Fruit fly (Drosophila melanogaster) whole organism, adult: Measurements from ENCODE around the gene CG10184.

Experiments
- CG11617 ChIP-seq: fragments of 200-800 bp; sonication (Bioruptor generic); optimal IDR thresholded peaks from 2 replicates; lab custom pipeline; 2017; ENCODE audit warnings: mild to moderate bottlenecking, missing biosample characterization, missing genetic modification reagents, missing genetic modification characterization
- CG12768 ChIP-seq: fragments of 200-800 bp; sonication (Bioruptor generic); optimal IDR thresholded peaks from 2 replicates; lab custom pipeline; 2017; ENCODE audit warnings: missing biosample characterization, missing genetic modification characterization, mild to moderate bottlenecking, moderate library complexity, missing genetic modification reagents
- CG14711 ChIP-seq: fragments of 200-800 bp; sonication (Bioruptor generic); optimal IDR thresholded peaks from 2 replicates; lab custom pipeline; 2018; ENCODE audit warnings: missing biosample characterization, mild to moderate bottlenecking, missing genetic modification characterization, moderate library complexity
- CG1620 ChIP-seq: fragments of 200-800 bp; sonication (Bioruptor generic); optimal IDR thresholded peaks from 2 replicates; lab custom pipeline; 2016; ENCODE audit warnings: missing biosample characterization, missing genetic modification characterization
- CG33017 ChIP-seq: fragments of 200-800 bp; sonication (Bioruptor generic); optimal IDR thresholded peaks from 2 replicates; lab custom pipeline; 2018; ENCODE audit warnings: missing biosample characterization, mild to moderate bottlenecking, missing genetic modification characterization, moderate library complexity
- CG5204 ChIP-seq: fragments of 200-800 bp; sonication (Bioruptor generic); optimal IDR thresholded peaks from 2 replicates; lab custom pipeline; 2016; ENCODE audit warnings: missing biosample characterization, missing genetic modification characterization
- CG7045 ChIP-seq: fragments of 200-800 bp; sonication (Bioruptor generic); optimal IDR thresholded peaks from 2 replicates; lab custom pipeline; 2017; ENCODE audit warnings: missing biosample characterization, mild to moderate bottlenecking, missing genetic modification characterization
- CG7101 ChIP-seq: fragments of 200-800 bp; sonication (Bioruptor generic); optimal IDR thresholded peaks from 2 replicates; lab custom pipeline; 2018; ENCODE audit warnings: missing biosample characterization, mild to moderate bottlenecking, missing genetic modification characterization, moderate library complexity
- Clk ChIP-seq: fragments of 200-800 bp; sonication (Bioruptor generic); optimal IDR thresholded peaks from 2 replicates; lab custom pipeline; 2017; ENCODE audit warnings: missing biosample characterization, missing genetic modification characterization
- Crg-1 ChIP-seq: fragments of 200-800 bp; sonication (Bioruptor generic); optimal IDR thresholded peaks from 2 replicates; lab custom pipeline; 2016; ENCODE audit warnings: missing biosample characterization, missing genetic modification characterization
- Hr96 ChIP-seq: fragments of 200-800 bp; sonication (Bioruptor generic); optimal IDR thresholded peaks from 2 replicates; lab custom pipeline; 2016; ENCODE audit warnings: missing biosample characterization, missing genetic modification characterization
- Mnt ChIP-seq: fragments of 200-800 bp; sonication (Bioruptor generic); optimal IDR thresholded peaks from 2 replicates; lab custom pipeline; 2016; ENCODE audit warnings: missing biosample characterization, mild to moderate bottlenecking, missing genetic modification characterization
- bab1 ChIP-seq: fragments of 200-800 bp; sonication (Bioruptor generic); optimal IDR thresholded peaks from 3 replicates; lab custom pipeline; 2019; ENCODE audit warnings: missing biosample characterization, mild to moderate bottlenecking, missing genetic modification characterization, moderate library complexity
- cic ChIP-seq: fragments of 200-800 bp; sonication (Bioruptor generic); optimal IDR thresholded peaks from 2 replicates; lab custom pipeline; 2017; ENCODE audit warnings: missing biosample characterization, mild to moderate bottlenecking, missing genetic modification characterization, moderate library complexity
- cnc ChIP-seq, 2 experiments: fragments of >200 bp; optimal IDR thresholded peaks; 2 replicates each; lab custom pipeline; 2017
- kay ChIP-seq: fragments of 200-800 bp; sonication (Bioruptor generic); peaks from one replicate; lab custom pipeline; 2016; ENCODE audit warnings: missing biosample characterization, missing genetic modification characterization, borderline replicate concordance
- ovo ChIP-seq: fragments of 200-800 bp; sonication (Bioruptor generic); optimal IDR thresholded peaks from 2 replicates; lab custom pipeline; 2016; ENCODE audit warnings: missing biosample characterization, missing genetic modification characterization
- pad ChIP-seq: fragments of 200-800 bp; sonication (Bioruptor generic); optimal IDR thresholded peaks from 3 replicates; lab custom pipeline; 2017; ENCODE audit warnings: missing biosample characterization, missing genetic modification characterization, mild to moderate bottlenecking, moderate library complexity, missing genetic modification reagents
- tj ChIP-seq: fragments of 200-800 bp; sonication (Bioruptor generic); optimal IDR thresholded peaks from 3 replicates; lab custom pipeline; 2017; ENCODE audit warnings: missing biosample characterization, mild to moderate bottlenecking, missing genetic modification characterization, moderate library complexity
- toe ChIP-seq: fragments of 200-800 bp; sonication (Bioruptor generic); optimal IDR thresholded peaks from 2 replicates; lab custom pipeline; 2016; ENCODE audit warnings: missing biosample characterization, missing genetic modification characterization

CG10184 gene

DNA sequence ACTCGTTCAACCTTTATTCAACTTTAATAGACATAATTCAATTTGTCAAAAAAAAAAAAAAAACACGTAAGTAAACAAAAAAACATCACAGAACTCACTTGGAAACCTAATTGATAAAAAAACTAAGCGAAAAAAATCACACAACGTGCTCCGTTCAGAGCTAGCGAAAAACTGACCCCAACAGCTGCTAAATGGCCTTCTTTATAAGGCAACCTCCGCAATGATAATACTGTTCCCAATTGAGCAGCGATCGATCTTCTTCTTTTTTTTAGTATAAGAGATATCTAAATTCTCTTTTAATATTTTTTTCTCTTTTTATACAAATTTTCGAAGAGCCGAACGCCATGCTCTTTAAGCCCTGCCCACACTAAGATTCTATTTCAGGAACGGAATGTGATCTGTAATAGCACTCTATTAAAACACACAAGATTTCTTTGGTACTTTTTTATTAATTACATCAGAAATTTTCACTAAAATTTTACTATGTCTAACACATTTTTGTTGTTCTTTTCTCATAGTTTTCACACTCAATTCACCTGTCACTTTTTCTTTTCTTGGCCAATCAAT is at the start of gene CG10184:
Gene CG10184 (minus strand): TSS at position 181 of the 567 bp plus-strand sequence.
- TF ChIP-seq toe (GFP tag; lab: Kevin White, UChicago): no peak
- TF ChIP-seq CG7101 (tag; lab: Kevin White, UChicago): no peak
- TF ChIP-seq tj: peak; percentile 64
- TF ChIP-seq Clk (GFP tag; lab: Kevin White, UChicago): no peak
- TF ChIP-seq cic (GFP tag; lab: Kevin White, UChicago): peak; percentile 22

DNA sequence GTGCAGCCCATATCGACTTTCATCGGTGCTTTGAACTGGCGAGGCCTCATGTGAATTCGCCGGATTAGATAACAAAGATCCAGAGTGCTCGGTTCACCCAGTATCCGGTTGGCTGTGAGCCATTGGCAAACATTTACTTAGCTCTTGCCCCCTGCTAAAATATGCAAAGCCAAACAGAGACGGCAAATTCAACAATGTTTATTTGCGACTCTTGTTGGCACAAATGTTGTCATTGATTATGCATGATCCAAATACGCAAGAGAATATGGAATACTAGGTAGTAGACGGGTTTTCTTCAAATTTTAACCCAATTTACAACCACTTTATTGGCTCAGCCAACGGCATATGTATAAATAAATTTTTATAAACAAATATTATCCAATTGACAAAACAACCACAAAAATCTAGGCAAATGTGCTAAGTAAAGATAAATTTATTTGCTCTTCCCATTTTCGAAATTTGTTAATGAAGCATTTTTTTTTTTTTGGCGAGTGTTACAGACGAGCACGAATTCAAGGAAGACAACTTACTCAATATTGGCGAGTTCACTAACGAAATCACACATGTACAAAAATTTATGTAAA is 47.3 kb upstream of the CG10184 start:
- TF ChIP-seq tj (peak; percentile 24), ovo (GFP tag; lab: Kevin White, UChicago) (peak; percentile 71), CG11617 (GFP tag; lab: Kevin White, UChicago) (peak; percentile 74), Clk (GFP tag; lab: Kevin White, UChicago) (peak; percentile 74), CG14711 (tag; lab: Kevin White, UChicago) (peak; percentile 64), bab1 (GFP tag; lab: Kevin White, UChicago) (no peak), Hr96 (peak; percentile 39), toe (GFP tag; lab: Kevin White, UChicago) (no peak), CG5204 (GFP tag; lab: Kevin White, UChicago) (peak; percentile 30), pad (GFP tag; lab: Kevin White, UChicago) (peak; percentile 57), cic (GFP tag; lab: Kevin White, UChicago) (peak; percentile 57), kay (GFP tag; lab: Kevin White, UChicago) (no peak), CG1620 (GFP tag; lab: Kevin White, UChicago) (peak; percentile 69), Mnt (GFP tag; lab: Kevin White, UChicago) (peak; percentile 51), CG33017 (tag; lab: Kevin White, UChicago) (peak; percentile 66), CG12768 (peak; percentile 67), CG7101 (tag; lab: Kevin White, UChicago) (peak; percentile 81), CG7045 (peak; percentile 84), Crg-1 (GFP tag; lab: Kevin White, UChicago) (peak; percentile 74), cnc (optimal IDR thresholded peaks at IDR 0.05; lab: Kevin White, UChicago) (no peak)

DNA sequence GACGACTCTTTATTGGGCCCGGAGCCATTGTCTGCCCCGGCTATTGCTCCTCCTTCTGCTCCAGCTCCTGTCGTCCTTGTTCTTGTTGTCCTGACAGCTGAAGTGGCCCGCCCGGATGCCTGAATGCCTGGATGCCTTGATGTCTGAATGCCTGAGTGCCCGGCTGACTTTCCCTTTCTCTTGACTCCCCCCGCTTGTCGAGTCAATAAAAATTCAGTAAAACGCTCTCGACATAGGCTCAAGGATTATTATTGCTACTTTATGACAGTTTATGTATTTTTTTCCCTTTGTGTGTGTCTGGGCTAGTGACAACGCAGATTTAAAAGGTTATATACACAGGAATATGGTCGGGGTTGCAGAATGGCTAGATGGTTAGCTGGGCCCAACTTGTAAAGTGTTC is 44.5 kb upstream of the CG10184 start:
- TF ChIP-seq tj: no peak
- TF ChIP-seq Hr96: no peak

DNA sequence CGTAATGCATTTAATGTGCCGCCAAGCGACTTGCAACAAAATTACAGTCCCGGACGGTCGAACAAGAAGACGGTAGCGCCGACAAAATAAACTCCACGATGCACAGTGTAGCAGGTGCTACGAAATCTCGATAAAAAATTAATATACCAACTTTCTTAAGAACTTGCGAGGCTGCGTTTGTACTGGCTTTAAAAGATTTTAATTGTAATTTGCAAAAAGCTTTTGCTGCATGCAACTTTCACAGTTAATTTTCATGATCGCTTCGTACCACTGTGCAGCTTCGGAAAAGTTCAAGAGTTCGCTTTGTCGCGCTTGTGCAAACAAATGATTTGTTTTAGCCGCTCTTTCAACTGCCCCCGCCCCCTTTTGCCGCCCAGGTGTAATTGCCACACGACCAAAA is 40.9 kb upstream of the CG10184 start:
- TF ChIP-seq kay (GFP tag; lab: Kevin White, UChicago): no peak
- peak; percentile 25 for TF ChIP-seq CG14711 (tag; lab: Kevin White, UChicago)

DNA sequence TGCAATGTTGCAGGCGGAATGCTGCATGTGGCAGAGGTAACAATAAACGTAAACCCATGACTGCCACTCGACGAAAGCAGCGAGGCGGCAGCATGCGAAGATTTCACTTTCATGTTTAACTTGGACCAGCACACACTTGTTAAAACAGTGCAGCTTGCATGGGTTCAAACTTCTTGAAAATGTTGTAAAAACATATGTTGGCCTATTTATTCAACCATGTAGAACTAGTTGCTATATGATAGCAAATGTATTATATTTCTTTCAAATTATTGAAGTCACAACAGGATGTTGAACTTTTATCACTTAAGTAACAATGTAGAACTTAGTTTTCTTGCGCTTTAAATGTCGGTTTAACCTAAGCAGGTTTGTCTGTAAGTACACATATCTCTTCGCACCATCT is 37.5 kb upstream of the CG10184 start:
- TF ChIP-seq kay (GFP tag; lab: Kevin White, UChicago) (no peak), cic (GFP tag; lab: Kevin White, UChicago) (no peak), Clk (GFP tag; lab: Kevin White, UChicago) (no peak), CG5204 (GFP tag; lab: Kevin White, UChicago) (no peak), CG14711 (tag; lab: Kevin White, UChicago) (no peak), Hr96 (no peak), CG7045 (no peak), tj (no peak), CG1620 (GFP tag; lab: Kevin White, UChicago) (no peak), toe (GFP tag; lab: Kevin White, UChicago) (no peak), Mnt (GFP tag; lab: Kevin White, UChicago) (no peak), Crg-1 (GFP tag; lab: Kevin White, UChicago) (no peak), bab1 (GFP tag; lab: Kevin White, UChicago) (no peak)

DNA sequence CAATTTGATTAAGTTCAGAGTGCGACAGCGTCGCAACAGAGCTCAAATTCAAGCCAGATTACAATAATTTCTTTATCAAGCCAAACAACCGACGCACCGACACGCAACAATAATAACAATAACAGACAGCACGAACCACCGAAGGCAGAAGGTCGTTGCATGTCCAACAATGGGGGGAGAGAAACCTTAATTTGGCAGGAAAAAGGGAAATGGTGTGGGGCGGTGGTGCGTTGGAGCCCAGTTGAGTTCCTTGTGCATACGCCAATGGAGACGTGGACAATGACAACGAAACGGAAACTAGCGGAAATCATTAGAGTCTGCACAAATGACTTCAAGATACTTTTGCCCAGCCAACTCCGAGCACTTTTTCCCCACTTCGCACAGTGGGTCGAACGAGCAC is 34.3 kb upstream of the CG10184 start:
- TF ChIP-seq CG1620 (GFP tag; lab: Kevin White, UChicago) (no peak), toe (GFP tag; lab: Kevin White, UChicago) (no peak), pad (GFP tag; lab: Kevin White, UChicago) (no peak), tj (no peak), CG11617 (GFP tag; lab: Kevin White, UChicago) (no peak), ovo (GFP tag; lab: Kevin White, UChicago) (no peak)

DNA sequence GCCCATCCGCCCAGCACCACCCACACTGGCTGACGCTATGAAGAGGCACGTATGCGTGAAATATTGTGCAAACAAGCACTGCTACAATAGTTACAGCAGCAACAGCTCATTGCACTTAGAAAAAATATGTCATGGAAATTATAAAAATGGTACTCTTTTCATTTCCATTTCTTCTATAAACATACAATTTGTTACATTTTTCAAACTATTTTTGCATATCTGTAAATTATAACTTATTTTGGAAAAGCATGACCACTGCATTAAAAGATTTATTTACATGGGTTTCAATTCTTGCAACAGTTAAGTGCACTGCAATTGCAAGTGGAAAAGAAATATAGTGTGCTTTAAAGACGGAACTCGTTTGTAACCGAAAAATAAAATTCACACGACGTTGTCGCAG is 33.1 kb upstream of the CG10184 start:
- TF ChIP-seq CG1620 (GFP tag; lab: Kevin White, UChicago): no peak
- TF ChIP-seq kay (GFP tag; lab: Kevin White, UChicago): peak; percentile 5
